Worm (Caenorhabditis elegans): ENCODE data around the gene F53F1.2.

The F53F1.2 gene

DNA sequence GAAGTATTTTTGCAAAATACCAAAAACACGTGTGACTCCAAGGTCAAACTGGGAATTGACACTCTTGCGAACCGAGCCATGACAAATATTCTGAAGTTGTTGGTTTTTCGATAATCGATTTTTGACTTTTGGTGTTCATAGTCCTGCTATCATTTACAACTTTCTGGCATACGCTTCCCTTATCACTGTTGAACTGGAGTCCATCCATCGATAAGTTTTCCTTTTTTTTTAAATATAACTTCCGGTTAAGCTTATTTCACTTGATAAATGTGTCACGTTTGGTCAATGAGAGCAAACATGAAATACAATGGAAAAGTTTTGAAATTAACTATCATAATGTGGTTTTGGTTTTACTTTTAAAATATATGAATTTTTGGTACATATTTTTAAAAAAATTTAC is 15.1 kb downstream of the F53F1.2 start:
- TF ChIP-seq nhr-80 (tag; optimal IDR thresholded peaks at IDR 0.05) (peak; percentile 86), ceh-79 (tag; optimal IDR thresholded peaks at IDR 0.05) (no peak)

DNA sequence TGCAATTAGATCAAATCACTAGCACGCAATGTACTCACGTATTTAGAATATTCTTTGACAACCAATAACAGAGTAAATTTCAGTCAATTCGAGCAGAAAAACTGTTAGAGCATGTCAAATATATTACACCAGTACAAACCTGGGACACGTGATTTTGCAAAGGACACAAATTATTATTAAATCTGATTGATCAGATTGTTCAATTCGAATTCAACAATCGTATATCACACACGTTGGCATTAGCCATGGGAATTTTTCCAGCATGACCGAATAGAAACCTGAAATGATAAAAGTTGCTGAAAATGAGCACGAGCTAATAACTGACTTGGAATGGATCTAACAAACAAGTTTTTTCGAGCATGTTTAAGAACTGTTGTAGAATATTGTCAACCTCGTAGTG is 16.4 kb downstream of the F53F1.2 start, which contains the start of gene srv-9:
Gene srv-9, minus strand, starts transcription at position 101 of the 400 bp plus-strand sequence.
- no peak for TF ChIP-seq repo-1 (tag; optimal IDR thresholded peaks at IDR 0.05)
- no peak for TF ChIP-seq lsl-1 (GFP tag; optimal IDR thresholded peaks at IDR 0.05)
- TF ChIP-seq attf-3 (GFP tag; conservative IDR thresholded peaks at IDR 0.05), result no peak
- no peak for TF ChIP-seq bed-1 (GFP tag; IDR thresholded peaks at IDR 0.05)
- no peak for TF ChIP-seq zim-3 (tag; optimal IDR thresholded peaks at IDR 0.05)
- TF ChIP-seq mel-28 (tag; optimal IDR thresholded peaks at IDR 0.05; ENCODE audit: borderline replicate concordance), result no peak
- TF ChIP-seq Y53G8AR.9 (GFP tag; conservative IDR thresholded peaks at IDR 0.05), result no peak
- TF ChIP-seq egrh-3 (GFP tag; IDR thresholded peaks at IDR 0.05), result no peak
- no peak for TF ChIP-seq hsf-1 (GFP tag; IDR thresholded peaks at IDR 0.05)
- TF ChIP-seq lin-54 (GFP tag; optimal IDR thresholded peaks at IDR 0.05), result no peak
- TF ChIP-seq hlh-26 (GFP tag; conservative IDR thresholded peaks at IDR 0.05), result no peak
- no peak for TF ChIP-seq sdz-38 (tag; optimal IDR thresholded peaks at IDR 0.05)
- TF ChIP-seq ets-4 (GFP tag; optimal IDR thresholded peaks at IDR 0.05), result no peak
- TF ChIP-seq F23B12.7 (tag; optimal IDR thresholded peaks at IDR 0.05; ENCODE audit: insufficient read depth), result no peak
- TF ChIP-seq tbx-9 (tag; optimal IDR thresholded peaks at IDR 0.05; ENCODE audit: borderline replicate concordance), result no peak

DNA sequence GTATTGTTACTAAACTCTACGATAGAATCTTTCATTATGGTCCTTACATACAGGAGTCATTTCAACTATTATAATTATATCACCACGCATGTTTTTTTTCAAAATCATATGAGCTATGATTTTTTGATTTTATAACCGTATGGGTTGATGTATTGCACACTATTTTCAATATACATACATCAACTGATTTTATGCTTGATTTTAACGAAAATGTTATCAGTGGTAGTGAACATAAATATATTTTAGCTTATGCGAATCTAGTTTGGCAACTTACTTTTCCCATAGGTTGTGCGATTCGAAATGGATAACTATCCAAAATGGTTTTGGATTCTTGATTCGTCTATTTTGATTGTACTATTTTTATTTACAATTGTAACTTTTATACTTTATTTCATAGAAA is 17.0 kb downstream of the F53F1.2 start, which contains the start of gene srv-10:
Gene srv-10, plus strand, starts transcription at position 301 of the 400 bp plus-strand sequence.
- no peak for TF ChIP-seq F55B11.4 (tag; optimal IDR thresholded peaks at IDR 0.05; ENCODE audit: borderline replicate concordance, insufficient read depth)
- no peak for TF ChIP-seq madf-6 (GFP tag; IDR thresholded peaks at IDR 0.05)
- TF ChIP-seq sdz-38 (tag; optimal IDR thresholded peaks at IDR 0.05), result no peak
- TF ChIP-seq lin-26 (GFP tag; IDR thresholded peaks at IDR 0.05), result no peak
- TF ChIP-seq T26A5.8 (tag; optimal IDR thresholded peaks at IDR 0.05), result no peak
- TF ChIP-seq B0336.3 (GFP tag; IDR thresholded peaks at IDR 0.05), result no peak
- TF ChIP-seq lin-54 (GFP tag; optimal IDR thresholded peaks at IDR 0.05), result no peak
- no peak for TF ChIP-seq F39B2.1 (GFP tag; IDR thresholded peaks at IDR 0.05)
- no peak for TF ChIP-seq repo-1 (tag; optimal IDR thresholded peaks at IDR 0.05)
- TF ChIP-seq mes-4 (tag; optimal IDR thresholded peaks at IDR 0.05), result no peak
- no peak for TF ChIP-seq ceh-79 (tag; optimal IDR thresholded peaks at IDR 0.05)
- no peak for TF ChIP-seq hlh-12 (tag; optimal IDR thresholded peaks at IDR 0.05)
- TF ChIP-seq nhr-27 (tag; optimal IDR thresholded peaks at IDR 0.05), result no peak

DNA sequence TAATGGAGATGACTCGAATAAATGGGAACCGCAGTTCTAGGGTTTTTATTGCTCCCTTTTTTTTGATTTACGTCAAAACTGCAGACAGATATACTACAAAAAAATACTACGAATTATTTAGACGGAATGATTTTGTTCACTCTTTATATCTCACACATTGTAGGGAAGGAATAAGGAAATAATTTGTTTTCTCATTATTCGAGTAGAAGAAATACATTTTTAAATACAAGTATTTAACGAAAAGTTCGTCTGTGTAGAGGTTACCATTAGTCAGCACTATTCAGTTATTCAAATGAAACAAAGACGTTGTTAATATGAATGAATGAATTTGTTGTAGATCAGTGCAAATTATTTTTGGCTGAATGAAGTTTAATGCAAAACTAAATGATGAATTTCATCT is 20.1 kb downstream of the F53F1.2 start, which contains the start of gene srd-18:
Gene srd-18, minus strand, starts transcription at position 101 of the 400 bp plus-strand sequence.
- TF ChIP-seq B0019.2 (GFP tag; conservative IDR thresholded peaks at IDR 0.05) (no peak), unc-130 (GFP tag; optimal IDR thresholded peaks at IDR 0.05) (no peak), T26A5.8 (tag; optimal IDR thresholded peaks at IDR 0.05) (no peak), lag-1 (GFP tag; IDR thresholded peaks at IDR 0.05) (no peak), ztf-26 (tag; optimal IDR thresholded peaks at IDR 0.05) (no peak), ekl-4 (GFP tag; IDR thresholded peaks at IDR 0.05) (no peak), ceh-40 (GFP tag; IDR thresholded peaks at IDR 0.05) (no peak), Y67H2A.10 (GFP tag; conservative IDR thresholded peaks at IDR 0.05) (no peak), gei-17 (GFP tag; optimal IDR thresholded peaks at IDR 0.05) (no peak), F37B4.10 (GFP tag; IDR thresholded peaks at IDR 0.05) (no peak), ceh-58 (GFP tag; IDR thresholded peaks at IDR 0.05) (no peak), bed-1 (GFP tag; IDR thresholded peaks at IDR 0.05) (no peak), nhr-120 (GFP tag; IDR thresholded peaks at IDR 0.05) (no peak), bed-2 (GFP tag; IDR thresholded peaks at IDR 0.05) (no peak), madf-10 (tag; optimal IDR thresholded peaks at IDR 0.05) (no peak), hlh-12 (tag; optimal IDR thresholded peaks at IDR 0.05) (no peak), hsf-1 (GFP tag; IDR thresholded peaks at IDR 0.05) (no peak), akir-1 (GFP tag; optimal IDR thresholded peaks at IDR 0.05) (no peak), lin-54 (GFP tag; optimal IDR thresholded peaks at IDR 0.05) (no peak)
